Fruit fly (Drosophila melanogaster): ENCODE data around the gene ato.

- TF ChIP-seq CG4318 (GFP tag; optimal IDR thresholded peaks at IDR 0.05) (no peak), CG6854 (GFP tag; optimal IDR thresholded peaks at IDR 0.05) (no peak), Hr4 (GFP tag; optimal IDR thresholded peaks at IDR 0.05) (no peak), Sox14 (GFP tag; optimal IDR thresholded peaks at IDR 0.05) (no peak)
These were observed 29.0 kb downstream of the ato start for dm6 chr3R:8306927-8307261.

Data from whole organism, prepupa.